Fruit fly (Drosophila melanogaster): Measurements from ENCODE around the gene NUCB1.

NUCB1 gene

dm6 chr3L:17846169-17846981 lies 44.3 kb upstream of the NUCB1 start, which contains the start of the genes MED19 and CG7430 (continued):
- peak; percentile 36 for TF ChIP-seq stwl (tag; optimal IDR thresholded peaks at IDR 0.05)
- no peak for TF ChIP-seq CG16815 (GFP tag; optimal IDR thresholded peaks at IDR 0.05)
- no peak for TF ChIP-seq CG7963 (GFP tag; IDR thresholded peaks at IDR 0.05; ENCODE audit: partially characterized antibody)
- peak; percentile 42; the same call in 1 of the 2 replicates for TF ChIP-seq MBD-R2 (GFP tag; IDR thresholded peaks at IDR 0.05)
- TF ChIP-seq inv (GFP tag; IDR thresholded peaks at IDR 0.05; ENCODE audit: partially characterized antibody), result 0 out of 2 replicates have a peak, but pooled peaks have one; percentile 11
- 0 out of 3 replicates have a peak, but pooled peaks have one; percentile 50 for TF ChIP-seq mld (GFP tag; IDR thresholded peaks at IDR 0.05; ENCODE audit: partially characterized antibody)
- no peak for TF ChIP-seq Max (GFP tag; optimal IDR thresholded peaks at IDR 0.05)
- TF ChIP-seq cato (GFP tag; optimal IDR thresholded peaks at IDR 0.05; ENCODE audit: borderline replicate concordance), result no peak
- TF ChIP-seq ac (GFP tag; optimal IDR thresholded peaks at IDR 0.05), result peak; percentile 34
- peak in 1 of 3 experiments; percentile 16 for TF ChIP-seq lola (GFP tag; optimal IDR thresholded peaks at IDR 0.05)
- no peak for TF ChIP-seq CG43689 (GFP tag; IDR thresholded peaks at IDR 0.05)
- no peak for TF ChIP-seq H2.0 (GFP tag; IDR thresholded peaks at IDR 0.05)
- TF ChIP-seq Atf3 (GFP tag; optimal IDR thresholded peaks at IDR 0.05), result no peak
- TF ChIP-seq zen (tag; optimal IDR thresholded peaks at IDR 0.05), result peak; percentile 61
- TF ChIP-seq Ssrp (tag; optimal IDR thresholded peaks at IDR 0.05), result no peak
- no peak for TF ChIP-seq CG5953 (GFP tag; IDR thresholded peaks at IDR 0.05)
- peak; percentile 56 for TF ChIP-seq fd64A (GFP tag; optimal IDR thresholded peaks at IDR 0.05)
- no peak for TF ChIP-seq nerfin-2 (GFP tag; IDR thresholded peaks at IDR 0.05; ENCODE audit: partially characterized antibody)
- no peak for TF ChIP-seq CG2202 (tag; optimal IDR thresholded peaks at IDR 0.05)
- peak; percentile 62 for TF ChIP-seq amos (GFP tag; IDR thresholded peaks at IDR 0.05; ENCODE audit: partially characterized antibody)
- no peak for TF ChIP-seq pnt (GFP tag; optimal IDR thresholded peaks at IDR 0.05)
- no peak for TF ChIP-seq gsb-n (tag; optimal IDR thresholded peaks at IDR 0.05)
- TF ChIP-seq CG15073 (GFP tag; optimal IDR thresholded peaks at IDR 0.05), result no peak
- TF ChIP-seq HHEX (GFP tag; optimal IDR thresholded peaks at IDR 0.05), result peak; percentile 2
- no peak for TF ChIP-seq CkIIα-i1 (GFP tag; IDR thresholded peaks at IDR 0.05)
- no peak for TF ChIP-seq Nf-YA (GFP tag; IDR thresholded peaks at IDR 0.05)
- TF ChIP-seq caup (GFP tag; optimal IDR thresholded peaks at IDR 0.05; ENCODE audit: severe bottlenecking), result no peak
- TF ChIP-seq Hand (GFP tag; optimal IDR thresholded peaks at IDR 0.05), result peak; percentile 28
- no peak for TF ChIP-seq CG3995 (GFP tag; optimal IDR thresholded peaks at IDR 0.05)
- no peak for TF ChIP-seq B-H1 (GFP tag; IDR thresholded peaks at IDR 0.05)
- TF ChIP-seq Adf1 (GFP tag; IDR thresholded peaks at IDR 0.05), result peak; percentile 36; the same call in 1 of the 2 replicates
- peak; percentile 62 for TF ChIP-seq Abd-B (GFP tag; optimal IDR thresholded peaks at IDR 0.05)
- peak; percentile 54; the same call in 2 of the 3 replicates for TF ChIP-seq CG17361 (GFP tag; IDR thresholded peaks at IDR 0.05)
- TF ChIP-seq CG1647 (GFP tag; optimal IDR thresholded peaks at IDR 0.05), result no peak
- TF ChIP-seq Fer1 (GFP tag; optimal IDR thresholded peaks at IDR 0.05), result peak; percentile 70
- no peak for TF ChIP-seq CG11696 (GFP tag; IDR thresholded peaks at IDR 0.05)
- TF ChIP-seq Oaz (GFP tag; IDR thresholded peaks at IDR 0.05), result no peak
- no peak for TF ChIP-seq kah (GFP tag; optimal IDR thresholded peaks at IDR 0.05)
- TF ChIP-seq Sox102F (GFP tag; optimal IDR thresholded peaks at IDR 0.05), result no peak
- no peak for TF ChIP-seq sim (GFP tag; IDR thresholded peaks at IDR 0.05)
- TF ChIP-seq HLH4C (GFP tag; IDR thresholded peaks at IDR 0.05; ENCODE audit: partially characterized antibody), result peak; percentile 48
- peak in 1 of 2 experiments; percentile 17 for TF ChIP-seq Pdp1 (GFP tag; optimal IDR thresholded peaks at IDR 0.05)
- no peak for TF ChIP-seq CG13123 (GFP tag; optimal IDR thresholded peaks at IDR 0.05)
- TF ChIP-seq ato (GFP tag; IDR thresholded peaks at IDR 0.05; ENCODE audit: partially characterized antibody), result peak; percentile 9; the same call in 1 of the 2 replicates
- peak; percentile 12 for TF ChIP-seq CG17359 (tag; optimal IDR thresholded peaks at IDR 0.05)
- TF ChIP-seq HLHmδ (GFP tag; optimal IDR thresholded peaks at IDR 0.05), result peak; percentile 59
- TF ChIP-seq Lhr (GFP tag; optimal IDR thresholded peaks at IDR 0.05), result peak; percentile 79

Measured in whole organism, embryonic.